Worm (Caenorhabditis elegans): ENCODE measurements around the gene hrpa-1.
A peak's percentile ranks its signal among the peaks of the same experiment; 100 is the strongest.

Gene hrpa-1

DNA sequence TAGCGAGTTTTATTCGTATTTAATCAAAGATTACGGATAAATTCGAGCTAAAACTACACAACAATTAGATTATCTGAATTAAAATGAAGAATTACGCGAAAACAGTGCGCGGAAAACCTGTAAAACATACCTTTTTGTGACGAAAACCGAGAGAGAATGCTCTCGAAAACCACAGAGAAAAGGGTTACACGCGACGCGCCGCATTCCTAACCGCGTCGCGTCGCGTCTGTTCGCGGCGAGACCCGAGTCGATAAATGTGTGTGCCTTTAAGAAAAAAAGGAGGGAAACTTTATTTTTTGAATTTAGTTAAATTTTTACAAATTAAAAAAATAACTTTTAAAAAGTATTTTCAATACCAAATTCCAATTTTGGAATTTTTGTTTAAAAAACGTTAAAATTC lies at the start of gene hrpa-1 (continued):
- TF ChIP-seq unc-130 (GFP tag; optimal IDR thresholded peaks at IDR 0.05) (peak; percentile 26), lim-7 (GFP tag; IDR thresholded peaks at IDR 0.05) (no peak), zfp-2 (tag; optimal IDR thresholded peaks at IDR 0.05) (no peak), tra-1 (GFP tag; IDR thresholded peaks at IDR 0.05) (no peak), ZK546.5 (tag; optimal IDR thresholded peaks at IDR 0.05) (peak in 1 of 2 experiments; percentile 39), pqm-1 (tag; optimal IDR thresholded peaks at IDR 0.05) (no peak), lin-13 (GFP tag; optimal IDR thresholded peaks at IDR 0.05) (peak; percentile 83), madf-9 (GFP tag; conservative IDR thresholded peaks at IDR 0.05) (peak; percentile 95), jun-1 (tag; optimal IDR thresholded peaks at IDR 0.05) (no peak), tag-97 (GFP tag; IDR thresholded peaks at IDR 0.05) (no peak), arid-1 (GFP tag; conservative IDR thresholded peaks at IDR 0.05) (peak; percentile 65), F10B5.3 (tag; optimal IDR thresholded peaks at IDR 0.05) (no peak), rbr-2 (tag; optimal IDR thresholded peaks at IDR 0.05) (peak; percentile 76), mes-2 (tag; optimal IDR thresholded peaks at IDR 0.05; ENCODE audit: poor library complexity, severe bottlenecking) (peak; percentile 88), dpl-1 (GFP tag; optimal IDR thresholded peaks at IDR 0.05) (peak; percentile 98), nhr-25 (tag; optimal IDR thresholded peaks at IDR 0.05; ENCODE audit: borderline replicate concordance, insufficient read depth) (no peak), daf-16 (GFP tag; optimal IDR thresholded peaks at IDR 0.05) (peak in 1 of 2 experiments; percentile 14), daf-16 (tag; optimal IDR thresholded peaks at IDR 0.05) (peak; percentile 50), mep-1 (tag; optimal IDR thresholded peaks at IDR 0.05) (peak; percentile 87), T20F7.1 (GFP tag; optimal IDR thresholded peaks at IDR 0.05) (no peak), snpc-1.2 (GFP tag; IDR thresholded peaks at IDR 0.05) (no peak), dve-1 (tag; optimal IDR thresholded peaks at IDR 0.05; ENCODE audit: insufficient read depth) (peak; percentile 85), cey-2 (tag; optimal IDR thresholded peaks at IDR 0.05; ENCODE audit: borderline replicate concordance, insufficient read depth) (no peak), set-16 (GFP tag; IDR thresholded peaks at IDR 0.05) (no peak), snpc-4 (tag; optimal IDR thresholded peaks at IDR 0.05) (peak; percentile 39), fos-1 (tag; optimal IDR thresholded peaks at IDR 0.05) (no peak), lsy-2 (tag; optimal IDR thresholded peaks at IDR 0.05) (peak; percentile 40 to 95), nhr-102 (tag; optimal IDR thresholded peaks at IDR 0.05) (peak; percentile 61), ama-1 (optimal IDR thresholded peaks at IDR 0.05) (peak; percentile 94), F49E8.2 (tag; optimal IDR thresholded peaks at IDR 0.05; ENCODE audit: borderline replicate concordance) (no peak), hlh-11 (tag; optimal IDR thresholded peaks at IDR 0.05) (peak; percentile 63), zip-2 (tag; optimal IDR thresholded peaks at IDR 0.05) (peak; percentile 67), F44E2.7 (GFP tag; IDR thresholded peaks at IDR 0.05) (no peak)

DNA sequence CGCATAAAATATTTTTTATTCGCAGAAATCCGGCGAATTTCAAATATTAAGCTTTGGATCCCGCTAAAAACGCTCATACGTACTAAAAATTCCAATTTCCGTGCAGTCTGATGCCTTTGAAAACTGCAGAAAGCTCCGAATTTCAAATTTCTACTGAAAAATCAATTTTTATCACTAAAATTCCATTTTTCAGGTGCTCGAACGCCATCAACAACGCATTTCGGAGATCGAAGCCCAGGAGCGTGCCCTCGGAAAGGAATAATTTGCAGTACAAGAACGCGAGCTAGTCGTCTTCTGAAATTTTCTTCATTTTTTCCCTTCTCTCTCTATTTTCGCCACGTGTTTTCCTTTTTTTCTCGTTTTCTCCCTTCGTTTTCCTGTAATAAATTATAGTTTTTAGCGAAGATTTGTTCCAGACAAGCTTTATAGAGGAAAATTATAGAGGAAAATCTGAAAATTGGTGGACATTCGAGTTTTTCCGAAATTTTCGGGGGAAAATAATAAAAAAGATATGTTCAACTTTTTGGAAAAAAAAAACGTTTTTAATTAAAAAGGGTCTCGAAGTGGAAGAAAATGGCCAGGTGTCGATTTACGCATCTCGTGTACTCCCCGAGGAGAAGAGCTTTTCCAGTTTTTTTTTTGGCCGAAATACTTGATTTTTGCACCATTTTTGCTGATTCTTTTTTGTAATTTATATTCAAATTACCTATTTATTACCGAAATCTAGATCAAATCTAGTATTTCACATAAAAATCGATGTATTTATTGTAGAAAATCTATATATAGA lies 48.0 kb upstream of the hrpa-1 start:
- TF ChIP-seq hif-1 (tag; optimal IDR thresholded peaks at IDR 0.05), result no peak
- TF ChIP-seq lin-15B (tag; optimal IDR thresholded peaks at IDR 0.05), result no peak
- peak; percentile 22 for TF ChIP-seq R02D3.7 (tag; optimal IDR thresholded peaks at IDR 0.05)
- no peak for TF ChIP-seq ceh-82 (tag; optimal IDR thresholded peaks at IDR 0.05)
- peak in 1 of 2 experiments; percentile 92 for TF ChIP-seq unc-62 (GFP tag; optimal IDR thresholded peaks at IDR 0.05 in 1 of 2)
- no peak for TF ChIP-seq unc-62 (tag; optimal IDR thresholded peaks at IDR 0.05)
- TF ChIP-seq lin-38 (GFP tag; IDR thresholded peaks at IDR 0.05), result peak; percentile 32; the same call in 1 of the 2 replicates
- peak; percentile 93 for TF ChIP-seq aha-1 (tag)
- TF ChIP-seq zfp-3 (GFP tag; conservative IDR thresholded peaks at IDR 0.05), result 0 out of 2 replicates have a peak, but pooled peaks have one; percentile 50
- no peak for TF ChIP-seq daf-16 (GFP tag; optimal IDR thresholded peaks at IDR 0.05)
- peak; percentile 26 for TF ChIP-seq daf-16 (tag; optimal IDR thresholded peaks at IDR 0.05)

Measured in whole organism, L4 larva.